Fruit fly (Drosophila melanogaster) whole organism, pupa: ENCODE measurements around the gene CG14397.

Experiments used
- CG10348 ChIP-seq: fragments of 200-800 bp; sonication (Bioruptor generic); IDR thresholded peaks from 2 replicates; pipeline ENCODE4 v1.3.6; 2022; ENCODE audit warnings: missing biosample characterization, missing genetic modification characterization
- CG12605 ChIP-seq: fragments of 200-800 bp; sonication (Bioruptor generic); IDR thresholded peaks from 2 replicates; pipeline ENCODE4 v1.3.6; 2022; ENCODE audit warnings: missing biosample characterization, missing genetic modification characterization
- CG13204 ChIP-seq: fragments of 200-800 bp; sonication (Bioruptor generic); optimal IDR thresholded peaks from 2 replicates; lab custom pipeline; 2018; ENCODE audit warnings: missing biosample characterization, mild to moderate bottlenecking, missing genetic modification characterization, moderate library complexity
- CG14655 ChIP-seq: fragments of 200-800 bp; sonication (Bioruptor generic); optimal IDR thresholded peaks from 3 replicates; lab custom pipeline; 2017; ENCODE audit warnings: mild to moderate bottlenecking, missing biosample characterization, missing genetic modification reagents, missing genetic modification characterization
- CG15710 ChIP-seq: fragments of 200-800 bp; sonication (Bioruptor generic); optimal IDR thresholded peaks from 2 replicates; lab custom pipeline; 2018; ENCODE audit warnings: missing biosample characterization, mild to moderate bottlenecking, missing genetic modification characterization, moderate library complexity
- CG17806 ChIP-seq: fragments of 200-800 bp; sonication (Bioruptor generic); optimal IDR thresholded peaks from 2 replicates; lab custom pipeline; 2018; ENCODE audit warnings: missing biosample characterization, mild to moderate bottlenecking, missing genetic modification characterization, moderate library complexity
- CG32121 ChIP-seq: fragments of 200-800 bp; sonication (Bioruptor generic); IDR thresholded peaks from 2 replicates; pipeline ENCODE4 v1.3.6; 2022; ENCODE audit warnings: missing biosample characterization, missing genetic modification characterization
- CG34367 ChIP-seq: fragments of 200-800 bp; sonication (Bioruptor generic); optimal IDR thresholded peaks from 2 replicates; lab custom pipeline; 2018; ENCODE audit warnings: missing biosample characterization, mild to moderate bottlenecking, missing genetic modification characterization
- CG4496 ChIP-seq: fragments of 200-800 bp; sonication (Bioruptor generic); IDR thresholded peaks from 3 replicates; pipeline ENCODE4 v1.3.6; 2022; ENCODE audit warnings: missing biosample characterization, missing genetic modification characterization
- CG8159 ChIP-seq: fragments of 200-800 bp; sonication (Bioruptor generic); optimal IDR thresholded peaks from 3 replicates; lab custom pipeline; 2018; ENCODE audit warnings: missing biosample characterization, mild to moderate bottlenecking, missing genetic modification characterization, moderate library complexity
- CG8301 ChIP-seq: fragments of 200-800 bp; sonication (Bioruptor generic); optimal IDR thresholded peaks from 2 replicates; lab custom pipeline; 2018; ENCODE audit warnings: missing biosample characterization, mild to moderate bottlenecking, missing genetic modification characterization
- CG9948 ChIP-seq: fragments of 200-800 bp; sonication (Bioruptor generic); optimal IDR thresholded peaks from 2 replicates; lab custom pipeline; 2018; ENCODE audit warnings: missing biosample characterization, mild to moderate bottlenecking, missing genetic modification characterization, moderate library complexity
- D1 ChIP-seq: fragments of 200-800 bp; sonication (Bioruptor generic); optimal IDR thresholded peaks from 2 replicates; lab custom pipeline; 2018; ENCODE audit warnings: missing biosample characterization, mild to moderate bottlenecking, missing genetic modification characterization, moderate library complexity
- EcR ChIP-seq: fragments of 200-800 bp; sonication (Bioruptor generic); optimal IDR thresholded peaks from 3 replicates; lab custom pipeline; 2019; ENCODE audit warnings: missing biosample characterization, missing genetic modification characterization, mild to moderate bottlenecking, moderate library complexity, missing genetic modification reagents
- Ets98B ChIP-seq: fragments of 200-800 bp; sonication (Bioruptor generic); IDR thresholded peaks from 2 replicates; pipeline ENCODE4 v1.3.6; 2022; ENCODE audit warnings: missing biosample characterization, missing genetic modification characterization
- Pif1A ChIP-seq: fragments of 200-800 bp; sonication (Bioruptor generic); optimal IDR thresholded peaks from 3 replicates; lab custom pipeline; 2016; ENCODE audit warnings: missing biosample characterization, missing genetic modification characterization
- Pif1B ChIP-seq: fragments of 200-800 bp; sonication (Bioruptor generic); optimal IDR thresholded peaks from 3 replicates; lab custom pipeline; 2016; ENCODE audit warnings: missing biosample characterization, missing genetic modification characterization
- Snoo ChIP-seq: fragments of 200-800 bp; sonication (Bioruptor generic); optimal IDR thresholded peaks from 3 replicates; lab custom pipeline; 2017; ENCODE audit warnings: missing biosample characterization, mild to moderate bottlenecking, missing genetic modification characterization, inconsistent platforms
- fd96Ca ChIP-seq: fragments of 200-800 bp; sonication (Bioruptor generic); IDR thresholded peaks from 3 replicates; pipeline ENCODE4 v1.3.6; 2022; ENCODE audit warnings: missing biosample characterization, missing genetic modification characterization
- gl ChIP-seq: fragments of 200-800 bp; sonication (Bioruptor generic); optimal IDR thresholded peaks from 2 replicates; lab custom pipeline; 2018; ENCODE audit warnings: missing biosample characterization, mild to moderate bottlenecking, missing genetic modification characterization
- rn ChIP-seq: fragments of 200-800 bp; sonication (Bioruptor generic); IDR thresholded peaks from 2 replicates; pipeline ENCODE4 v1.3.6; 2022; ENCODE audit warnings: missing biosample characterization, missing genetic modification characterization

Gene CG14397

dm6 chr2L:21090958-21091357 lies at the start of gene CG14397:
TSS of gene CG14397 (plus strand) at chr2L:21091227.
- TF ChIP-seq CG13204 (GFP tag; lab: Kevin White, UChicago), result no peak

dm6 chr2L:21051873-21052736 lies 38.9 kb upstream of the CG14397 start, which contains the start of gene CG42238:
TSS of gene CG42238 (minus strand) at chr2L:21052164.
- peak; percentile 28; the same call in 1 of the 2 replicates for TF ChIP-seq CG32121 (GFP tag; lab: Robert Waterston, UW)
- TF ChIP-seq rn (GFP tag; lab: Robert Waterston, UW), result no peak
- TF ChIP-seq CG8301 (tag; lab: Kevin White, UChicago), result no peak
- TF ChIP-seq CG4496, result peak; percentile 34; the same call in 1 of the 3 replicates
- TF ChIP-seq CG12605, result peak; percentile 48
- TF ChIP-seq EcR (GFP tag; lab: Kevin White, UChicago), result no peak

dm6 chr2L:21052783-21053463 lies 38.1 kb upstream of the CG14397 start, which contains the start of gene Itgbn:
TSS of gene Itgbn (plus strand) at chr2L:21053033.
- TF ChIP-seq CG32121 (GFP tag; lab: Robert Waterston, UW) (no peak), Pif1B (GFP tag; lab: Kevin White, UChicago) (no peak), D1 (tag; lab: Kevin White, UChicago) (no peak), fd96Ca (GFP tag; lab: Robert Waterston, UW) (no peak), CG4496 (no peak), Ets98B (GFP tag; lab: Robert Waterston, UW) (no peak), CG10348 (no peak), CG14655 (no peak), CG15710 (tag; lab: Kevin White, UChicago) (no peak), CG12605 (no peak), CG13204 (GFP tag; lab: Kevin White, UChicago) (no peak), EcR (GFP tag; lab: Kevin White, UChicago) (no peak), Pif1A (no peak), CG9948 (tag; lab: Kevin White, UChicago) (no peak), CG8159 (tag; lab: Kevin White, UChicago) (no peak), Snoo (no peak), rn (GFP tag; lab: Robert Waterston, UW) (no peak), CG8301 (tag; lab: Kevin White, UChicago) (no peak)

dm6 chr2L:21053623-21054022 lies 37.4 kb upstream of the CG14397 start:
- TF ChIP-seq Pif1A (no peak), Ets98B (GFP tag; lab: Robert Waterston, UW) (no peak), CG10348 (no peak), EcR (GFP tag; lab: Kevin White, UChicago) (no peak), CG34367 (tag; lab: Kevin White, UChicago) (no peak), CG8301 (tag; lab: Kevin White, UChicago) (no peak), CG14655 (no peak), CG4496 (no peak), CG17806 (no peak), CG15710 (tag; lab: Kevin White, UChicago) (no peak), Pif1B (GFP tag; lab: Kevin White, UChicago) (no peak), rn (GFP tag; lab: Robert Waterston, UW) (no peak), CG32121 (GFP tag; lab: Robert Waterston, UW) (no peak), CG9948 (tag; lab: Kevin White, UChicago) (no peak), CG8159 (tag; lab: Kevin White, UChicago) (no peak), Snoo (no peak), fd96Ca (GFP tag; lab: Robert Waterston, UW) (no peak), CG13204 (GFP tag; lab: Kevin White, UChicago) (no peak), gl (tag; lab: Kevin White, UChicago) (no peak)

dm6 chr2L:21061591-21061990 lies 29.4 kb upstream of the CG14397 start:
- 0 out of 3 replicates have a peak, but pooled peaks have one; percentile 30 for TF ChIP-seq fd96Ca (GFP tag; lab: Robert Waterston, UW)
- TF ChIP-seq rn (GFP tag; lab: Robert Waterston, UW), result no peak
- peak; percentile 35 for TF ChIP-seq EcR (GFP tag; lab: Kevin White, UChicago)

- TF ChIP-seq CG10348 (no peak), CG17806 (no peak)
- TF ChIP-seq, all 21 proteins: peak for 0
These were observed 28.4 kb upstream of the CG14397 start for dm6 chr2L:21062611-21063010.

dm6 chr2L:21065889-21066288 lies 25.1 kb upstream of the CG14397 start:
- TF ChIP-seq Pif1A (peak; percentile 4), Ets98B (GFP tag; lab: Robert Waterston, UW) (peak; percentile 46; the same call in 1 of the 2 replicates), CG8159 (tag; lab: Kevin White, UChicago) (no peak), CG10348 (peak; percentile 34; the same call in 1 of the 2 replicates), CG4496 (peak; percentile 69), CG8301 (tag; lab: Kevin White, UChicago) (peak; percentile 49), CG17806 (no peak), fd96Ca (GFP tag; lab: Robert Waterston, UW) (peak; percentile 84), CG14655 (peak; percentile 44), CG32121 (GFP tag; lab: Robert Waterston, UW) (peak; percentile 52; the same call in 1 of the 2 replicates), D1 (tag; lab: Kevin White, UChicago) (no peak)
